Worm (Caenorhabditis elegans) whole organism, young adult: ENCODE data around the gene C18B2.4.

Source experiments
- B0019.2 ChIP-seq: fragments of 200-800 bp; sonication (Bioruptor generic); conservative IDR thresholded peaks from 2 replicates; pipeline ENCODE4 v1.3.6; 2022; ENCODE audit warnings: missing genetic modification reagents, missing genetic modification characterization, missing compliant biosample characterization
- aptf-2 ChIP-seq: fragments of 200-800 bp; sonication (Bioruptor generic); conservative IDR thresholded peaks from 2 replicates; pipeline ENCODE4 v1.3.6; 2022; ENCODE audit warnings: missing genetic modification reagents, missing genetic modification characterization, missing compliant biosample characterization
- ceh-58 ChIP-seq: fragments of 200-800 bp; sonication (Bioruptor generic); IDR thresholded peaks from 2 replicates; pipeline ENCODE4 v1.3.6; 2022; ENCODE audit warnings: missing genetic modification characterization, missing compliant biosample characterization
- dpff-1 ChIP-seq: sonication (generic microtip); optimal IDR thresholded peaks from 2 replicates; lab custom pipeline; 2017; ENCODE audit warnings: mild to moderate bottlenecking, missing genetic modification characterization, missing compliant biosample characterization
- lin-35 ChIP-seq, 3 experiments: fragments of 150-350 bp in 2 of 3; sonication (generic microtip) in 1 of 3; optimal IDR thresholded peaks; 2 replicates each; lab custom pipeline; 2014 to 2018; ENCODE audit warnings: missing biosample characterization in 3 of 3, missing genetic modification characterization in 3 of 3, missing genetic modification reagents in 3 of 3
- lir-1 ChIP-seq: fragments of 200-800 bp; sonication (Bioruptor generic); conservative IDR thresholded peaks from 2 replicates; pipeline ENCODE4 v1.3.6; 2022; ENCODE audit warnings: missing genetic modification reagents, missing genetic modification characterization, missing compliant biosample characterization
- pha-4 ChIP-seq: fragments of 150-350 bp; sonication (generic microtip); optimal IDR thresholded peaks from 2 replicates; lab custom pipeline; 2014; ENCODE audit warnings: missing biosample characterization, missing genetic modification reagents, missing genetic modification characterization
- ztf-28 ChIP-seq: fragments of 200-800 bp; sonication (Bioruptor generic); IDR thresholded peaks from 2 replicates; pipeline ENCODE4 v1.3.6; 2022; ENCODE audit warnings: missing genetic modification reagents, missing genetic modification characterization, missing compliant biosample characterization

DNA sequence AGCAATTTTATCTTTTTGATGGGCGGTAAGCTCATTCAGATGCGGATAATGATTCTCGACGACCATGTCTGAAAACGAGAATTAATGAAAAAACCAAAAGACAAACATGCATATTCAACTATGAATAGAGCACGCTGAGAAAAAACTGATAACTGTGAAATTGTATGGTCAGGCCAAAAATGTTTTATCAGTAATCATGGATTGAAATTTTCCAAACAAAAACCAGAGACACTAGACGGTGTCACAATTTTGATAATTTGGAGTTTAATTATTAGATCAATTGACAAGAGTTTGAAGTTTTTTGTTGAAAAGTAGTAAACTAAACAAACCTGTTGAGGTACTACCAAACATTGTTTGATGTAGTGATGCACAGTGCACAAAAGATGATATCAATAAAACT, 5.2 kb downstream of the C18B2.4 start, which contains the start of gene cgr-1:
- TF ChIP-seq pha-4 (tag; lab: Kevin White, UChicago) (no peak), aptf-2 (GFP tag; lab: Robert Waterston, UW) (no peak), B0019.2 (GFP tag; lab: Robert Waterston, UW) (no peak), ztf-28 (GFP tag; lab: Robert Waterston, UW) (no peak), ceh-58 (GFP tag; lab: Robert Waterston, UW) (no peak), lir-1 (GFP tag; lab: Robert Waterston, UW) (no peak), lin-35 (GFP tag; optimal IDR thresholded peaks at IDR 0.05; lab: Kevin White, UChicago) (no peak), dpff-1 (tag; lab: Kevin White, UChicago) (no peak)
